Worm (Caenorhabditis elegans) whole organism, young adult: ENCODE measurements around the gene nth-1.

Source experiments
- B0019.2 ChIP-seq: fragments of 200-800 bp; sonication (Bioruptor generic); conservative IDR thresholded peaks from 2 replicates; pipeline ENCODE4 v1.3.6; 2022; ENCODE audit warnings: missing genetic modification reagents, missing genetic modification characterization, missing compliant biosample characterization
- B0336.3 ChIP-seq: fragments of 200-800 bp; sonication (Bioruptor generic); IDR thresholded peaks from 2 replicates; pipeline ENCODE4 v1.3.6; 2022; ENCODE audit warnings: missing genetic modification characterization, missing compliant biosample characterization
- F22D6.2 ChIP-seq: sonication (generic microtip); optimal IDR thresholded peaks from 2 replicates; lab custom pipeline; 2016; ENCODE audit warnings: mild to moderate bottlenecking, missing genetic modification characterization, missing compliant biosample characterization
- F39B2.1 ChIP-seq: fragments of 200-800 bp; sonication (Bioruptor generic); IDR thresholded peaks from 2 replicates; pipeline ENCODE4 v1.3.6; 2022; ENCODE audit warnings: missing genetic modification reagents, missing genetic modification characterization, missing compliant biosample characterization
- F57A8.1 ChIP-seq: fragments of 200-800 bp; sonication (Bioruptor generic); optimal IDR thresholded peaks from 2 replicates; lab custom pipeline; 2018; ENCODE audit warnings: mild to moderate bottlenecking, missing genetic modification characterization, moderate library complexity, missing compliant biosample characterization
- K11D2.4 ChIP-seq: fragments of 200-800 bp; sonication (Bioruptor generic); IDR thresholded peaks from 2 replicates; pipeline ENCODE4 v1.3.6; 2022; ENCODE audit warnings: missing genetic modification reagents, missing genetic modification characterization, missing compliant biosample characterization
- Y56A3A.18 ChIP-seq: fragments of 200-800 bp; sonication (Bioruptor generic); IDR thresholded peaks from 2 replicates; pipeline ENCODE4 v1.3.6; 2022; ENCODE audit warnings: missing genetic modification reagents, missing genetic modification characterization, missing compliant biosample characterization
- Y67H2A.10 ChIP-seq: fragments of 200-800 bp; sonication (Bioruptor generic); conservative IDR thresholded peaks from 2 replicates; pipeline ENCODE4 v1.3.6; 2022; ENCODE audit warnings: missing genetic modification reagents, missing genetic modification characterization, missing compliant biosample characterization
- Y95B8A.8 ChIP-seq: fragments of 200-800 bp; sonication (Bioruptor generic); IDR thresholded peaks from 2 replicates; pipeline ENCODE4 v1.3.6; 2022; ENCODE audit warnings: missing genetic modification reagents, missing genetic modification characterization, missing compliant biosample characterization
- akir-1 ChIP-seq: fragments of 200-800 bp; sonication (Bioruptor generic); optimal IDR thresholded peaks from 2 replicates; lab custom pipeline; 2018; ENCODE audit warnings: mild to moderate bottlenecking, missing genetic modification characterization, moderate library complexity, missing compliant biosample characterization
- athp-1 ChIP-seq: sonication (generic microtip); optimal IDR thresholded peaks from 2 replicates; lab custom pipeline; 2017; ENCODE audit warnings: mild to moderate bottlenecking, missing genetic modification characterization, missing compliant biosample characterization
- bed-1 ChIP-seq: fragments of 200-800 bp; sonication (Bioruptor generic); IDR thresholded peaks from 2 replicates; pipeline ENCODE4 v1.3.6; 2022; ENCODE audit warnings: missing genetic modification reagents, missing genetic modification characterization, missing compliant biosample characterization
- cebp-1 ChIP-seq, 2 experiments: fragments of 200-800 bp in 1 of 2; sonication (Bioruptor generic) in 1 of 2; sonication (generic microtip) in 1 of 2; IDR thresholded peaks in 1 of 2; optimal IDR thresholded peaks in 1 of 2; 2 replicates each; pipeline versions ENCODE4 v1.3.6 to Lab custom; 2017 to 2022; ENCODE audit warnings: missing compliant biosample characterization in 2 of 2, missing genetic modification characterization in 2 of 2, mild to moderate bottlenecking in 1 of 2, missing genetic modification reagents in 1 of 2, moderate library complexity in 1 of 2
- cebp-2 ChIP-seq: fragments of 200-800 bp; sonication (Bioruptor generic); IDR thresholded peaks from 2 replicates; pipeline ENCODE4 v1.3.6; 2022; ENCODE audit warnings: missing genetic modification characterization, missing compliant biosample characterization
- ceh-58 ChIP-seq: fragments of 200-800 bp; sonication (Bioruptor generic); IDR thresholded peaks from 2 replicates; pipeline ENCODE4 v1.3.6; 2022; ENCODE audit warnings: missing genetic modification characterization, missing compliant biosample characterization
- efl-1 ChIP-seq: fragments of 150-350 bp; optimal IDR thresholded peaks from 2 replicates; lab custom pipeline; 2014; ENCODE audit warnings: missing biosample characterization, missing genetic modification reagents, missing genetic modification characterization
- egl-44 ChIP-seq: fragments of 200-800 bp; sonication (Bioruptor generic); IDR thresholded peaks from 2 replicates; pipeline ENCODE4 v1.3.6; 2022; ENCODE audit warnings: missing genetic modification reagents, missing genetic modification characterization, missing compliant biosample characterization
- fkh-3 ChIP-seq: sonication (generic microtip); optimal IDR thresholded peaks from 2 replicates; lab custom pipeline; 2016; ENCODE audit warnings: mild to moderate bottlenecking, missing genetic modification characterization, missing compliant biosample characterization
- him-1 ChIP-seq: sonication (generic microtip); optimal IDR thresholded peaks from 2 replicates; lab custom pipeline; 2016; ENCODE audit warnings: missing genotype, missing genetic modification reagents, missing genetic modification characterization, missing compliant biosample characterization
- hrde-1 ChIP-seq: sonication (generic microtip); optimal IDR thresholded peaks from 2 replicates; lab custom pipeline; 2016; ENCODE audit warnings: missing genetic modification characterization, mild to moderate bottlenecking, missing compliant biosample characterization, moderate library complexity, missing genotype, missing genetic modification reagents, borderline replicate concordance
- hsf-1 ChIP-seq: fragments of 200-800 bp; sonication (Bioruptor generic); IDR thresholded peaks from 2 replicates; pipeline ENCODE4 v1.3.6; 2022; ENCODE audit warnings: missing genetic modification reagents, missing genetic modification characterization, missing compliant biosample characterization
- lag-1 ChIP-seq: fragments of 200-800 bp; sonication (Bioruptor generic); IDR thresholded peaks from 2 replicates; pipeline ENCODE4 v1.3.6; 2022; ENCODE audit warnings: missing genetic modification reagents, missing genetic modification characterization, missing compliant biosample characterization
- let-607 ChIP-seq, 2 experiments: fragments of 200-800 bp in 1 of 2; sonication (Bioruptor generic) in 1 of 2; sonication (generic microtip) in 1 of 2; optimal IDR thresholded peaks; 2 replicates each; lab custom pipeline; 2016 to 2018; ENCODE audit warnings: mild to moderate bottlenecking in 2 of 2, missing compliant biosample characterization in 2 of 2, missing genetic modification characterization in 2 of 2, moderate library complexity in 2 of 2, missing genotype in 1 of 2
- lin-26 ChIP-seq: fragments of 200-800 bp; sonication (Bioruptor generic); IDR thresholded peaks from 2 replicates; pipeline ENCODE4 v1.3.6; 2022; ENCODE audit warnings: missing genetic modification reagents, missing genetic modification characterization, missing compliant biosample characterization
- lin-40 ChIP-seq: sonication (generic microtip); optimal IDR thresholded peaks from 2 replicates; lab custom pipeline; 2016; ENCODE audit warnings: missing genetic modification characterization, mild to moderate bottlenecking, missing compliant biosample characterization, missing genotype, missing genetic modification reagents
- madf-10 ChIP-seq: sonication (generic microtip); optimal IDR thresholded peaks from 2 replicates; lab custom pipeline; 2016; ENCODE audit warnings: mild to moderate bottlenecking, missing genetic modification characterization, missing compliant biosample characterization
- mcd-1 ChIP-seq: fragments of 200-800 bp; sonication (Bioruptor generic); IDR thresholded peaks from 2 replicates; pipeline ENCODE4 v1.3.6; 2022; ENCODE audit warnings: missing genetic modification reagents, missing genetic modification characterization, missing compliant biosample characterization
- mel-28 ChIP-seq: sonication (generic microtip); optimal IDR thresholded peaks from 2 replicates; lab custom pipeline; 2016; ENCODE audit warnings: borderline replicate concordance, mild to moderate bottlenecking, missing genetic modification characterization, missing compliant biosample characterization
- nfya-1 ChIP-seq: sonication (generic microtip); optimal IDR thresholded peaks from 2 replicates; lab custom pipeline; 2017; ENCODE audit warnings: antibody characterized with exemption, missing compliant biosample characterization, missing genetic modification characterization, borderline replicate concordance; ENCODE audit not compliant: insufficient read depth
- nfyb-1 ChIP-seq: fragments of 200-800 bp; sonication (Bioruptor generic); IDR thresholded peaks from 2 replicates; pipeline ENCODE4 v1.3.6; 2022; ENCODE audit warnings: missing genetic modification reagents, missing genetic modification characterization, missing compliant biosample characterization
- nhr-120 ChIP-seq: fragments of 200-800 bp; sonication (Bioruptor generic); IDR thresholded peaks from 2 replicates; pipeline ENCODE4 v1.3.6; 2022; ENCODE audit warnings: missing genetic modification characterization, missing compliant biosample characterization
- nhr-90 ChIP-seq: sonication (generic microtip); optimal IDR thresholded peaks from 2 replicates; lab custom pipeline; 2016; ENCODE audit warnings: missing genotype, mild to moderate bottlenecking, missing genetic modification characterization, missing compliant biosample characterization
- pbrm-1 ChIP-seq: fragments of 200-800 bp; sonication (Bioruptor generic); IDR thresholded peaks from 2 replicates; pipeline ENCODE4 v1.3.6; 2022; ENCODE audit warnings: missing genetic modification reagents, missing genetic modification characterization, missing compliant biosample characterization
- sea-2 ChIP-seq: fragments of 200-800 bp; sonication (Bioruptor generic); IDR thresholded peaks from 2 replicates; pipeline ENCODE4 v1.3.6; 2022; ENCODE audit warnings: missing genetic modification characterization, missing compliant biosample characterization
- snpc-1.1 ChIP-seq: sonication (generic microtip); optimal IDR thresholded peaks from 2 replicates; lab custom pipeline; 2017; ENCODE audit warnings: missing genetic modification characterization, mild to moderate bottlenecking, missing compliant biosample characterization, antibody characterized with exemption, moderate library complexity, missing genotype, missing genetic modification reagents; ENCODE audit not compliant: insufficient read depth
- snpc-1.3 ChIP-seq: sonication (generic microtip); optimal IDR thresholded peaks from 2 replicates; lab custom pipeline; 2017; ENCODE audit warnings: missing genetic modification characterization, mild to moderate bottlenecking, missing compliant biosample characterization, antibody characterized with exemption, moderate library complexity, missing genotype, missing genetic modification reagents; ENCODE audit not compliant: insufficient read depth
- snpc-4 ChIP-seq, 5 experiments: fragments of 150-350 bp in 1 of 5; sonication (generic microtip) in 4 of 5; optimal IDR thresholded peaks; 2 replicates each; lab custom pipeline; 2014 to 2018; ENCODE audit warnings: missing genetic modification characterization in 5 of 5, missing biosample characterization in 3 of 5, antibody characterized with exemption in 2 of 5, mild to moderate bottlenecking in 2 of 5, missing compliant biosample characterization in 2 of 5, missing genotype in 2 of 5, moderate library complexity in 2 of 5, missing genetic modification reagents in 1 of 5
- somi-1 ChIP-seq: fragments of 200-800 bp; sonication (Bioruptor generic); optimal IDR thresholded peaks from 2 replicates; lab custom pipeline; 2018; ENCODE audit warnings: mild to moderate bottlenecking, missing genetic modification characterization, missing compliant biosample characterization
- tbx-9 ChIP-seq: sonication (generic microtip); optimal IDR thresholded peaks from 2 replicates; lab custom pipeline; 2016; ENCODE audit warnings: borderline replicate concordance, missing genetic modification characterization, inconsistent platforms, missing compliant biosample characterization
- tlf-1 ChIP-seq: fragments of 200-800 bp; sonication (Bioruptor generic); optimal IDR thresholded peaks from 2 replicates; lab custom pipeline; 2018; ENCODE audit warnings: mild to moderate bottlenecking, missing genetic modification characterization, missing compliant biosample characterization
- unc-62 ChIP-seq: fragments of 150-350 bp; optimal IDR thresholded peaks from 2 replicates; lab custom pipeline; 2014; ENCODE audit warnings: missing biosample characterization, missing genetic modification reagents, missing genetic modification characterization
- xnd-1 ChIP-seq: sonication (generic microtip); optimal IDR thresholded peaks from 2 replicates; lab custom pipeline; 2016; ENCODE audit warnings: missing genotype, missing genetic modification reagents, missing genetic modification characterization, missing compliant biosample characterization
- zfh-2 ChIP-seq: fragments of 200-800 bp; sonication (Bioruptor generic); conservative IDR thresholded peaks from 2 replicates; pipeline ENCODE4 v1.3.6; 2022; ENCODE audit warnings: missing genetic modification reagents, missing genetic modification characterization, missing compliant biosample characterization
- ztf-18 ChIP-seq: sonication (generic microtip); optimal IDR thresholded peaks from 2 replicates; lab custom pipeline; 2016; ENCODE audit warnings: missing genotype, mild to moderate bottlenecking, missing genetic modification characterization, missing compliant biosample characterization
- ztf-25 ChIP-seq: fragments of 200-800 bp; sonication (Bioruptor generic); IDR thresholded peaks from 2 replicates; pipeline ENCODE4 v1.3.6; 2022; ENCODE audit warnings: missing genetic modification reagents, missing genetic modification characterization, missing compliant biosample characterization

Gene nth-1

DNA sequence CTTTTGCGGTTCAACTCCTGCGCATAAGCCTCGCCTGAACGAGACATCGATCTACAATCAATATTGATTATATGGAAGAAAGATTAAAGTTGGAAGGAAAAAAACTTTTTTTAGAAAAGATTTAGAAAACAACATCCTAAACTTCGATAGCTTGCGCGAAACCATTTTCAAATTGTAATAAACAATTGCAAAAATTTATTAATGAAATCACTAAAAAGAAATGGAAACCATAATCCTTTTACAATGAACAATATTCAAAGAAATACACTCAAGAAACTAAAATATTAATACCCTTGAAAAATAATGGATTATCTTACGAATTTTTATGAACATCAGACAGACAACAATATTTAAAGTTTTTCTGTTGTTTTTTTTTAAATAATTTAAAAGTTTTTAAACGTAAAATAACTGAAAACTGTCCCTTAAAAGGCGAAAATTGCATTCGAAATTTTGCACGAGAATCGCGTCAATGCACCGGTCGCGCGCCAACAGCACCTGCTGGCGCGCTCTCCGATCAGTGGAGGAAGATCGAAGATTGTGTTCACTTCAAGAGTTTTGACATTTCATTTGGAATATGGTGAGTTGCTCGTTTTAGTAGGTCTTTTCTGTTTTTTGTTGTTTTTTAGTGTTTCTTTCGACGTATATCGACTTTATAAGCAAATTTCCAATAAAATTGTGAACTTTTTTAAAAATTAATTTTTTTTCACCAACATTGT lies 24.7 kb downstream of the nth-1 start, which contains the start of the genes sftb-1 and R10E4.1 (continued):
- TF ChIP-seq B0019.2 (GFP tag; lab: Robert Waterston, UW): no peak
- TF ChIP-seq cebp-2 (GFP tag; lab: Robert Waterston, UW): no peak
- TF ChIP-seq madf-10 (tag; lab: Kevin White, UChicago): no peak
- TF ChIP-seq snpc-1.1 (tag; lab: Kevin White, UChicago): no peak
- TF ChIP-seq fkh-3 (tag; lab: Kevin White, UChicago): no peak
- TF ChIP-seq egl-44 (GFP tag; lab: Robert Waterston, UW): no peak
- no peak for TF ChIP-seq bed-1
- no peak for TF ChIP-seq ztf-25 (GFP tag; lab: Robert Waterston, UW)
- TF ChIP-seq sea-2 (GFP tag; lab: Robert Waterston, UW): no peak
- peak; percentile 55; the same call in 1 of the 2 replicates for TF ChIP-seq pbrm-1
- TF ChIP-seq Y67H2A.10 (GFP tag; lab: Robert Waterston, UW): no peak
- TF ChIP-seq lag-1 (GFP tag; lab: Robert Waterston, UW): no peak
- no peak for TF ChIP-seq xnd-1 (tag; lab: Kevin White, UChicago)
- peak; percentile 94 for TF ChIP-seq ztf-18 (tag; lab: Kevin White, UChicago)
- no peak for TF ChIP-seq mel-28 (tag; lab: Kevin White, UChicago)
- TF ChIP-seq cebp-1 (GFP tag; IDR thresholded peaks at IDR 0.05; lab: Robert Waterston, UW): no peak
- TF ChIP-seq cebp-1 (tag; optimal IDR thresholded peaks at IDR 0.05; lab: Kevin White, UChicago): peak; percentile 61
- TF ChIP-seq snpc-1.3: no peak
- TF ChIP-seq hsf-1 (GFP tag; lab: Robert Waterston, UW): no peak
- no peak for TF ChIP-seq hrde-1
- no peak for TF ChIP-seq zfh-2 (GFP tag; lab: Robert Waterston, UW)
- 0 out of 2 replicates have a peak, but pooled peaks have one; percentile 21 for TF ChIP-seq nfyb-1 (GFP tag; lab: Robert Waterston, UW)
- no peak for TF ChIP-seq Y95B8A.8
- no peak for TF ChIP-seq ceh-58 (GFP tag; lab: Robert Waterston, UW)
- no peak for TF ChIP-seq akir-1 (GFP tag; lab: Kevin White, UChicago)
- no peak for TF ChIP-seq F39B2.1 (GFP tag; lab: Robert Waterston, UW)
- peak; percentile 14 for TF ChIP-seq snpc-4 (GFP tag; optimal IDR thresholded peaks at IDR 0.05; lab: Kevin White, UChicago)
- TF ChIP-seq snpc-4 (tag; optimal IDR thresholded peaks at IDR 0.05; lab: Kevin White, UChicago): peak in 3 of 4 experiments; percentile 24 to 40 (median 37)
- TF ChIP-seq efl-1: no peak
- TF ChIP-seq let-607 (tag; optimal IDR thresholded peaks at IDR 0.05; lab: Kevin White, UChicago): no peak
- no peak for TF ChIP-seq somi-1 (GFP tag; lab: Kevin White, UChicago)
- TF ChIP-seq F22D6.2: no peak
- TF ChIP-seq K11D2.4 (GFP tag; lab: Robert Waterston, UW): no peak
- TF ChIP-seq lin-40 (tag; lab: Kevin White, UChicago): peak; percentile 64
- peak; percentile 75 for TF ChIP-seq mcd-1 (GFP tag; lab: Robert Waterston, UW)
- TF ChIP-seq him-1 (tag; lab: Kevin White, UChicago): no peak
- TF ChIP-seq nhr-120 (GFP tag; lab: Robert Waterston, UW): no peak

DNA sequence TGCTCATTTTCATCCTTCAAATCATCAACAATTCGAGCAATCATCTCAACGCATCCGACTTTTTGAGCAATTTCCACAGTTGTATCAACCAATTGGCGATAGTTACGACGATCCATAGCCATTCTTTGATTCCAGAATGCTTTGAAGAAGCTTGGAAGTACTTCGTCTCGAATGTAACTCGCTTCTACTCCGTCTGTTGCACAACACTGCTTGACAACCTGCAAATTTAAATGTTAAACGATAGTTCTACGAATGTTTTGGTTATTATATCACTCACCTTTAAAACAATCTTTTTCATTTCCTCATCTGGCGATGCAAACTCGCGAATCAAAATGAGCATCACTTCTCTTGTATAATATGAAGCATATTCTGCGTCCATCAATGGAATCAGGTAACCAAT lies 28.2 kb downstream of the nth-1 start:
- no peak for TF ChIP-seq egl-44 (GFP tag; lab: Robert Waterston, UW)
- no peak for TF ChIP-seq F57A8.1 (GFP tag; lab: Kevin White, UChicago)
- no peak for TF ChIP-seq K11D2.4 (GFP tag; lab: Robert Waterston, UW)
- no peak for TF ChIP-seq nfya-1
- TF ChIP-seq ztf-18 (tag; lab: Kevin White, UChicago): no peak
- TF ChIP-seq lag-1 (GFP tag; lab: Robert Waterston, UW): no peak
- TF ChIP-seq somi-1 (GFP tag; lab: Kevin White, UChicago): no peak
- TF ChIP-seq athp-1 (tag; lab: Kevin White, UChicago): no peak
- TF ChIP-seq Y56A3A.18: no peak
- TF ChIP-seq tbx-9: no peak
- TF ChIP-seq B0019.2 (GFP tag; lab: Robert Waterston, UW): no peak
- no peak for TF ChIP-seq lin-26 (GFP tag; lab: Robert Waterston, UW)
- TF ChIP-seq unc-62 (GFP tag; lab: Kevin White, UChicago): no peak
- TF ChIP-seq tlf-1 (GFP tag; lab: Kevin White, UChicago): no peak
- TF ChIP-seq B0336.3 (GFP tag; lab: Robert Waterston, UW): no peak
- no peak for TF ChIP-seq nhr-90
